Fruit fly (Drosophila melanogaster) whole organism, embryonic: ENCODE measurements around the gene Sec24CD.
A peak's percentile ranks its signal among the peaks of the same experiment; 100 is the strongest.

Experiments used
- Ada2b ChIP-seq: fragments of 200-800 bp; sonication (Bioruptor generic); IDR thresholded peaks from 2 replicates; pipeline ENCODE4 v1.3.6; 2022; ENCODE audit warnings: missing biosample characterization, missing genetic modification characterization
- Atf-2 ChIP-seq: fragments of 200-800 bp; sonication (Bioruptor generic); optimal IDR thresholded peaks from 2 replicates; lab custom pipeline; 2016; ENCODE audit warnings: missing biosample characterization, missing genetic modification characterization
- Bgb ChIP-seq: fragments of 200-800 bp; sonication (Bioruptor generic); IDR thresholded peaks from 2 replicates; pipeline ENCODE4 v1.3.6; 2022; ENCODE audit warnings: missing biosample characterization, missing genetic modification characterization; ENCODE audit not compliant: partially characterized antibody
- CG10979 ChIP-seq: fragments of 200-800 bp; sonication (Bioruptor generic); optimal IDR thresholded peaks from 2 replicates; lab custom pipeline; 2018; ENCODE audit warnings: missing biosample characterization, mild to moderate bottlenecking, missing genetic modification characterization, moderate library complexity
- CG11504 ChIP-seq: fragments of 200-800 bp; sonication (Bioruptor generic); optimal IDR thresholded peaks from 3 replicates; lab custom pipeline; 2019; ENCODE audit warnings: missing biosample characterization, mild to moderate bottlenecking, missing genetic modification characterization, moderate library complexity
- CG14441 ChIP-seq: fragments of 200-800 bp; sonication (Bioruptor generic); IDR thresholded peaks from 2 replicates; pipeline ENCODE4 v1.3.6; 2022; ENCODE audit warnings: missing biosample characterization, missing genetic modification characterization
- CG14710 ChIP-seq: fragments of 200-800 bp; sonication (Bioruptor generic); optimal IDR thresholded peaks from 3 replicates; lab custom pipeline; 2019; ENCODE audit warnings: missing biosample characterization, mild to moderate bottlenecking, missing genetic modification characterization, moderate library complexity
- CG15073 ChIP-seq: fragments of 200-800 bp; sonication (Bioruptor generic); optimal IDR thresholded peaks from 2 replicates; lab custom pipeline; 2016; ENCODE audit warnings: missing biosample characterization, missing genetic modification characterization
- CG15601 ChIP-seq: fragments of 200-800 bp; sonication (Bioruptor generic); optimal IDR thresholded peaks from 3 replicates; lab custom pipeline; 2019; ENCODE audit warnings: missing biosample characterization, mild to moderate bottlenecking, missing genetic modification characterization, moderate library complexity
- CG17829 ChIP-seq: fragments of 200-800 bp; optimal IDR thresholded peaks from 2 replicates; lab custom pipeline; 2019; ENCODE audit warnings: missing biosample characterization, mild to moderate bottlenecking, missing genetic modification characterization, moderate library complexity
- CG18619 ChIP-seq: fragments of 200-800 bp; sonication (Bioruptor generic); optimal IDR thresholded peaks from 3 replicates; lab custom pipeline; 2017; ENCODE audit warnings: missing biosample characterization, mild to moderate bottlenecking, missing genetic modification characterization
- CG2202 ChIP-seq: fragments of 200-800 bp; sonication (Bioruptor generic); optimal IDR thresholded peaks from 2 replicates; lab custom pipeline; 2018; ENCODE audit warnings: missing biosample characterization, mild to moderate bottlenecking, missing genetic modification characterization
- CG31441 ChIP-seq: fragments of 200-800 bp; sonication (Bioruptor generic); IDR thresholded peaks from 2 replicates; pipeline ENCODE4 v1.3.6; 2022; ENCODE audit warnings: missing biosample characterization, missing genetic modification characterization
- CG3407 ChIP-seq: fragments of 200-800 bp; sonication (Bioruptor generic); optimal IDR thresholded peaks from 2 replicates; lab custom pipeline; 2018; ENCODE audit warnings: missing biosample characterization, mild to moderate bottlenecking, missing genetic modification characterization
- CG34422 ChIP-seq: fragments of 200-800 bp; sonication (Bioruptor generic); IDR thresholded peaks from 3 replicates; pipeline ENCODE4 v1.3.6; 2022; ENCODE audit warnings: missing biosample characterization, missing genetic modification characterization
- CG4404 ChIP-seq: fragments of 200-800 bp; sonication (Bioruptor generic); IDR thresholded peaks from 2 replicates; pipeline ENCODE4 v1.3.6; 2022; ENCODE audit warnings: missing biosample characterization, missing genetic modification characterization
- CG4617 ChIP-seq: fragments of 200-800 bp; sonication (Bioruptor generic); optimal IDR thresholded peaks from 3 replicates; lab custom pipeline; 2016; ENCODE audit warnings: missing biosample characterization, missing genetic modification characterization, borderline replicate concordance
- CG6765 ChIP-seq: fragments of 200-800 bp; sonication (Bioruptor generic); optimal IDR thresholded peaks from 3 replicates; lab custom pipeline; 2017; ENCODE audit warnings: missing biosample characterization, mild to moderate bottlenecking, missing genetic modification characterization
- CG6791 ChIP-seq: fragments of 200-800 bp; sonication (Bioruptor generic); IDR thresholded peaks from 3 replicates; pipeline ENCODE4 v1.3.6; 2022; ENCODE audit warnings: missing biosample characterization, missing genetic modification characterization; ENCODE audit not compliant: partially characterized antibody
- CG6813 ChIP-seq: fragments of 200-800 bp; sonication (Bioruptor generic); optimal IDR thresholded peaks from 2 replicates; lab custom pipeline; 2017; ENCODE audit warnings: missing biosample characterization, missing genetic modification characterization, mild to moderate bottlenecking, moderate library complexity, missing genetic modification reagents
- CG7357 ChIP-seq: fragments of 200-800 bp; sonication (Bioruptor generic); IDR thresholded peaks from 3 replicates; pipeline ENCODE4 v1.3.6; 2022; ENCODE audit warnings: missing biosample characterization, missing genetic modification characterization
- CG9215 ChIP-seq: fragments of 200-800 bp; sonication (Bioruptor generic); IDR thresholded peaks from 2 replicates; pipeline ENCODE4 v1.3.6; 2022; ENCODE audit warnings: missing biosample characterization, missing genetic modification characterization
- CG9437 ChIP-seq: fragments of 200-800 bp; sonication (Bioruptor generic); optimal IDR thresholded peaks from 2 replicates; lab custom pipeline; 2018; ENCODE audit warnings: missing biosample characterization, mild to moderate bottlenecking, missing genetic modification characterization
- Eip74EF ChIP-seq, 2 experiments: fragments of 200-800 bp in 1 of 2; fragments of >200 bp in 1 of 2; sonication (Bioruptor generic) in 1 of 2; optimal IDR thresholded peaks; 2 replicates each; lab custom pipeline; 2017 to 2019; ENCODE audit warnings: missing biosample characterization in 2 of 2, missing genetic modification characterization in 2 of 2, mild to moderate bottlenecking in 1 of 2, moderate library complexity in 1 of 2
- HLHmδ ChIP-seq: fragments of 200-800 bp; sonication (Bioruptor generic); optimal IDR thresholded peaks from 2 replicates; lab custom pipeline; 2018; ENCODE audit warnings: missing biosample characterization, mild to moderate bottlenecking, missing genetic modification characterization, moderate library complexity
- Hey ChIP-seq: fragments of 200-800 bp; sonication (Bioruptor generic); optimal IDR thresholded peaks from 3 replicates; lab custom pipeline; 2018; ENCODE audit warnings: missing biosample characterization, mild to moderate bottlenecking, missing genetic modification characterization
- Hr3 ChIP-seq: fragments of 200-800 bp; sonication (Bioruptor generic); optimal IDR thresholded peaks from 3 replicates; lab custom pipeline; 2016; ENCODE audit warnings: missing biosample characterization, missing genetic modification characterization
- Mes4 ChIP-seq: fragments of 200-800 bp; sonication (Bioruptor generic); optimal IDR thresholded peaks from 2 replicates; lab custom pipeline; 2016; ENCODE audit warnings: missing biosample characterization, missing genetic modification characterization
- NC2α ChIP-seq: fragments of 200-800 bp; sonication (Bioruptor generic); optimal IDR thresholded peaks from 2 replicates; lab custom pipeline; 2016; ENCODE audit warnings: missing biosample characterization, missing genetic modification characterization
- Rx ChIP-seq: fragments of 200-800 bp; sonication (Bioruptor generic); IDR thresholded peaks from 2 replicates; pipeline ENCODE4 v1.3.6; 2022; ENCODE audit warnings: missing biosample characterization, missing genetic modification characterization
- Sox100B ChIP-seq: fragments of 200-800 bp; sonication (Bioruptor generic); optimal IDR thresholded peaks from 3 replicates; lab custom pipeline; 2018; ENCODE audit warnings: missing biosample characterization, mild to moderate bottlenecking, missing genetic modification characterization
- bsh ChIP-seq, 2 experiments: fragments of 200-800 bp; sonication (Bioruptor generic); optimal IDR thresholded peaks; 2 replicates each; lab custom pipeline; 2017 to 2018; ENCODE audit warnings: mild to moderate bottlenecking in 2 of 2, missing biosample characterization in 2 of 2, missing genetic modification characterization in 2 of 2, moderate library complexity in 1 of 2
- chn ChIP-seq: fragments of 200-800 bp; sonication (Bioruptor generic); optimal IDR thresholded peaks from 2 replicates; lab custom pipeline; 2016; ENCODE audit warnings: missing biosample characterization, missing genetic modification characterization
- her ChIP-seq: fragments of 200-800 bp; sonication (Bioruptor generic); optimal IDR thresholded peaks from 2 replicates; lab custom pipeline; 2016; ENCODE audit warnings: missing biosample characterization, missing genetic modification characterization
- hkb ChIP-seq, 2 experiments: fragments of 200-800 bp in 1 of 2; fragments of >200 bp in 1 of 2; sonication (Bioruptor generic) in 1 of 2; IDR thresholded peaks in 1 of 2; optimal IDR thresholded peaks in 1 of 2; 2 replicates each; pipeline versions ENCODE4 v1.3.6 to Lab custom; 2017 to 2022; ENCODE audit warnings: missing biosample characterization in 1 of 2, missing genetic modification characterization in 1 of 2
- ind ChIP-seq: fragments of 200-800 bp; sonication (Bioruptor generic); optimal IDR thresholded peaks from 3 replicates; lab custom pipeline; 2016; ENCODE audit warnings: missing biosample characterization, missing genetic modification characterization
- pfk ChIP-seq: fragments of 200-800 bp; sonication (Bioruptor generic); optimal IDR thresholded peaks from 2 replicates; lab custom pipeline; 2018; ENCODE audit warnings: missing biosample characterization, mild to moderate bottlenecking, missing genetic modification characterization, moderate library complexity
- pho ChIP-seq: fragments of 200-800 bp; sonication (Bioruptor generic); optimal IDR thresholded peaks from 2 replicates; lab custom pipeline; 2016; ENCODE audit warnings: missing biosample characterization, missing genetic modification characterization
- pita ChIP-seq: fragments of 200-800 bp; sonication (Bioruptor generic); optimal IDR thresholded peaks from 2 replicates; lab custom pipeline; 2017; ENCODE audit warnings: missing biosample characterization, mild to moderate bottlenecking, missing genetic modification characterization
- pum ChIP-seq: fragments of 200-800 bp; sonication (Bioruptor generic); optimal IDR thresholded peaks from 2 replicates; lab custom pipeline; 2016; ENCODE audit warnings: missing biosample characterization, missing genetic modification characterization
- pzg ChIP-seq: fragments of 200-800 bp; sonication (Bioruptor generic); optimal IDR thresholded peaks from 3 replicates; lab custom pipeline; 2018; ENCODE audit warnings: missing biosample characterization, mild to moderate bottlenecking, missing genetic modification characterization, moderate library complexity
- rib ChIP-seq: fragments of 200-800 bp; sonication (Bioruptor generic); IDR thresholded peaks from 2 replicates; pipeline ENCODE4 v1.3.6; 2022; ENCODE audit warnings: missing biosample characterization, missing genetic modification characterization
- sim ChIP-seq: fragments of 200-800 bp; sonication (Bioruptor generic); IDR thresholded peaks from 2 replicates; pipeline ENCODE4 v1.3.6; 2022; ENCODE audit warnings: missing biosample characterization, missing genetic modification characterization
- slbo ChIP-seq: fragments of 200-800 bp; sonication (Bioruptor generic); IDR thresholded peaks from 2 replicates; pipeline ENCODE4 v1.3.6; 2022; ENCODE audit warnings: missing biosample characterization, missing genetic modification characterization
- tx ChIP-seq: fragments of 200-800 bp; sonication (Bioruptor generic); optimal IDR thresholded peaks from 2 replicates; lab custom pipeline; 2016; ENCODE audit warnings: missing biosample characterization, missing genetic modification characterization
- wdn ChIP-seq: fragments of 200-800 bp; sonication (Bioruptor generic); IDR thresholded peaks from 2 replicates; pipeline ENCODE4 v1.3.6; 2022; ENCODE audit warnings: missing biosample characterization, missing genetic modification characterization
- yki ChIP-seq: fragments of >200 bp; optimal IDR thresholded peaks from 3 replicates; lab custom pipeline; 2018
- zf30C ChIP-seq: fragments of 200-800 bp; sonication (Bioruptor generic); optimal IDR thresholded peaks from 3 replicates; lab custom pipeline; 2018; ENCODE audit warnings: missing biosample characterization, mild to moderate bottlenecking, missing genetic modification characterization

The Sec24CD gene

dm6 chr2L:2226259-2227121 is 10.2 kb downstream of the Sec24CD start, which contains the start of the genes CG15387 and sau (continued):
- peak; percentile 91 for TF ChIP-seq tx (GFP tag; lab: Kevin White, UChicago)
- peak; percentile 73; the same call in 1 of the 2 replicates for TF ChIP-seq wdn
- TF ChIP-seq Hr3 (GFP tag; lab: Kevin White, UChicago), result peak; percentile 85
- TF ChIP-seq CG3407 (GFP tag; lab: Kevin White, UChicago), result peak; percentile 84
- peak; percentile 68 for TF ChIP-seq CG2202 (tag; lab: Kevin White, UChicago)
- TF ChIP-seq CG31441 (GFP tag; lab: Robert Waterston, UW), result peak; percentile 85
- TF ChIP-seq pho (GFP tag; lab: Kevin White, UChicago), result peak; percentile 88
- TF ChIP-seq CG14710, result peak; percentile 95
- TF ChIP-seq pum, result peak; percentile 93
- TF ChIP-seq CG9215 (GFP tag; lab: Robert Waterston, UW), result peak; percentile 77
- TF ChIP-seq HLHmδ (GFP tag; lab: Kevin White, UChicago), result no peak
- peak; percentile 66 for TF ChIP-seq Rx
- TF ChIP-seq CG11504 (tag; lab: Kevin White, UChicago), result peak; percentile 87
- TF ChIP-seq bsh (GFP tag; optimal IDR thresholded peaks at IDR 0.05; lab: Kevin White, UChicago), result peak; percentile 36 to 87
- TF ChIP-seq pzg, result peak; percentile 71
- TF ChIP-seq CG17829 (tag; lab: Kevin White, UChicago), result peak; percentile 93
- peak; percentile 72 for TF ChIP-seq CG15601 (tag; lab: Kevin White, UChicago)
- TF ChIP-seq CG4617 (GFP tag; lab: Kevin White, UChicago), result peak; percentile 94
- peak; percentile 88 for TF ChIP-seq Bgb
- peak; percentile 78 for TF ChIP-seq CG18619 (GFP tag; lab: Kevin White, UChicago)
- peak; percentile 83 for TF ChIP-seq CG34422
- TF ChIP-seq Eip74EF (GFP tag; optimal IDR thresholded peaks at IDR 0.05; lab: Kevin White, UChicago), result peak in 1 of 2 experiments; percentile 65
- peak; percentile 80 for TF ChIP-seq CG6765 (GFP tag; lab: Kevin White, UChicago)
- peak; percentile 79 for TF ChIP-seq CG4404
- peak; percentile 82 for TF ChIP-seq CG14441 (GFP tag; lab: Robert Waterston, UW)
- peak; percentile 81 for TF ChIP-seq NC2α (GFP tag; lab: Kevin White, UChicago)
- peak; percentile 65 for TF ChIP-seq zf30C (GFP tag; lab: Kevin White, UChicago)
- no peak for TF ChIP-seq sim (GFP tag; lab: Robert Waterston, UW)
- TF ChIP-seq pfk (GFP tag; lab: Kevin White, UChicago), result peak; percentile 32
- TF ChIP-seq chn (GFP tag; lab: Kevin White, UChicago), result peak; percentile 93
- TF ChIP-seq slbo (GFP tag; lab: Robert Waterston, UW), result peak; percentile 89
- TF ChIP-seq Mes4 (GFP tag; lab: Kevin White, UChicago), result peak; percentile 85
- TF ChIP-seq CG10979 (tag; lab: Kevin White, UChicago), result peak; percentile 77
- peak; percentile 33 for TF ChIP-seq Hey
- TF ChIP-seq CG15073 (GFP tag; lab: Kevin White, UChicago), result peak; percentile 49
- TF ChIP-seq pita (GFP tag; lab: Kevin White, UChicago), result no peak
- peak; percentile 64; the same call in 1 of the 3 replicates for TF ChIP-seq CG7357 (GFP tag; lab: Robert Waterston, UW)
- no peak for TF ChIP-seq hkb (optimal IDR thresholded peaks at IDR 0.05; lab: Kevin White, UChicago)
- TF ChIP-seq hkb (GFP tag; IDR thresholded peaks at IDR 0.05; lab: Robert Waterston, UW), result peak; percentile 86
- peak; percentile 84 for TF ChIP-seq CG6791 (GFP tag; lab: Robert Waterston, UW)
- TF ChIP-seq Sox100B (GFP tag; lab: Kevin White, UChicago), result peak; percentile 88
- TF ChIP-seq rib (GFP tag; lab: Robert Waterston, UW), result peak; percentile 75
- TF ChIP-seq her, result peak; percentile 83
- peak; percentile 66 for TF ChIP-seq Ada2b (GFP tag; lab: Robert Waterston, UW)
- peak; percentile 89 for TF ChIP-seq ind (GFP tag; lab: Kevin White, UChicago)
- TF ChIP-seq Atf-2 (GFP tag; lab: Kevin White, UChicago), result peak; percentile 91
- TF ChIP-seq CG9437 (GFP tag; lab: Kevin White, UChicago), result peak; percentile 85
- no peak for TF ChIP-seq yki
- peak; percentile 58 for TF ChIP-seq CG6813
